Worm (Caenorhabditis elegans) whole organism, L3 larva: ENCODE measurements around the gene hmg-5.

Experiments
- ama-1 ChIP-seq: fragments of 150-350 bp; optimal IDR thresholded peaks from 2 replicates; lab custom pipeline; 2018
- fkh-10 ChIP-seq: sonication (generic microtip); optimal IDR thresholded peaks from 2 replicates; lab custom pipeline; 2017; ENCODE audit warnings: missing biosample characterization, missing genetic modification reagents, missing genetic modification characterization
- fkh-2 ChIP-seq: fragments of 150-350 bp; optimal IDR thresholded peaks from 2 replicates; lab custom pipeline; 2014; ENCODE audit warnings: missing biosample characterization, missing genetic modification reagents, missing genetic modification characterization
- jun-1 ChIP-seq: fragments of 150-350 bp; optimal IDR thresholded peaks from 2 replicates; lab custom pipeline; 2014; ENCODE audit warnings: missing biosample characterization, missing genetic modification reagents, missing genetic modification characterization
- mdl-1 ChIP-seq: fragments of 150-350 bp; optimal IDR thresholded peaks from 2 replicates; lab custom pipeline; 2014; ENCODE audit warnings: missing biosample characterization, missing genetic modification characterization
- nfya-1 ChIP-seq: sonication (generic microtip); optimal IDR thresholded peaks from 2 replicates; lab custom pipeline; 2017; ENCODE audit warnings: missing genetic modification characterization, mild to moderate bottlenecking, missing compliant biosample characterization, antibody characterized with exemption, moderate library complexity; ENCODE audit not compliant: insufficient read depth
- pha-4 ChIP-seq: fragments of 150-350 bp; optimal IDR thresholded peaks from 2 replicates; lab custom pipeline; 2014; ENCODE audit warnings: missing biosample characterization, missing genetic modification reagents, missing genetic modification characterization
- zag-1 ChIP-seq: fragments of 150-350 bp; optimal IDR thresholded peaks from 2 replicates; lab custom pipeline; 2014; ENCODE audit warnings: missing biosample characterization, missing genetic modification characterization
- ztf-11 ChIP-seq: fragments of 150-350 bp; optimal IDR thresholded peaks from 2 replicates; lab custom pipeline; 2014; ENCODE audit warnings: missing biosample characterization, missing genetic modification characterization

DNA sequence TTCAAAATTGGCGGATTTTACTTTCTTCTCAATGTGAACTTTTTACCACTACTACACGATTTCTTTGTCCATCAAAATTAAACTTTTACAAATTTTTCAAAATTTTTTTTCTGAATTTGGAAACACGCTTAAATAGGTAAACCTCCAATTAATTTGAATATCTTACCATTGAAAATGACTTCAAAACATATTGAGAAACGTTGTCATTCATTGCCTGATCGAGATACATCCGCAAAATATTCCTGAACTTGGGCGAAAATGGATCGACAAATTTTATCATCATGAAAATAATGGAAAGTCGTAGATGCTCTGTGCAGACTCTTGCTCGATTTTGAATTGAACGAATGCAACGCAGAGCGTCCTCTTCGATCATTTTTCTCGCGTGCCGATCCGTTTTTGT is 842 bp upstream of the hmg-5 start:
- TF ChIP-seq ama-1 (no peak), ztf-11 (tag; lab: Kevin White, UChicago) (no peak), zag-1 (tag; lab: Kevin White, UChicago) (no peak), fkh-10 (GFP tag; lab: Kevin White, UChicago) (no peak), pha-4 (tag; lab: Kevin White, UChicago) (no peak), jun-1 (tag; lab: Kevin White, UChicago) (no peak), mdl-1 (tag; lab: Kevin White, UChicago) (no peak), fkh-2 (tag; lab: Kevin White, UChicago) (no peak), nfya-1 (tag; lab: Kevin White, UChicago) (no peak)
